Fruit fly (Drosophila melanogaster) whole organism, wandering third instar larva: Measurements from ENCODE around the gene CG33181.

Experiments
- CG9705 ChIP-seq: fragments of 200-800 bp; sonication (Bioruptor generic); optimal IDR thresholded peaks from 2 replicates; lab custom pipeline; 2018; ENCODE audit warnings: missing biosample characterization, mild to moderate bottlenecking, missing genetic modification characterization
- CrebA ChIP-seq: fragments of 200-800 bp; sonication (Bioruptor generic); optimal IDR thresholded peaks from 2 replicates; lab custom pipeline; 2016; ENCODE audit warnings: missing biosample characterization, mild to moderate bottlenecking, missing genetic modification characterization, borderline replicate concordance
- Dfd ChIP-seq: fragments of >200 bp; optimal IDR thresholded peaks from 2 replicates; lab custom pipeline; 2017; ENCODE audit warnings: missing biosample characterization, missing genetic modification characterization
- Dif ChIP-seq: fragments of 200-275, 200-300 bp; sonication (Bioruptor generic); optimal IDR thresholded peaks from 2 replicates; lab custom pipeline; 2018; ENCODE audit warnings: missing biosample characterization, missing genetic modification characterization; ENCODE audit not compliant: partially characterized antibody
- Vsx2 ChIP-seq: fragments of 200-300, 225-300 bp; sonication (Bioruptor generic); optimal IDR thresholded peaks from 2 replicates; lab custom pipeline; 2018; ENCODE audit warnings: missing biosample characterization, missing genetic modification characterization; ENCODE audit not compliant: partially characterized antibody
- fru ChIP-seq: fragments of 200-800 bp; sonication (Bioruptor generic); optimal IDR thresholded peaks from 3 replicates; lab custom pipeline; 2016; ENCODE audit warnings: missing biosample characterization, mild to moderate bottlenecking, missing genetic modification characterization
- h ChIP-seq: fragments of 200-800 bp; sonication (Bioruptor generic); optimal IDR thresholded peaks from 3 replicates; lab custom pipeline; 2016; ENCODE audit warnings: missing biosample characterization, mild to moderate bottlenecking, missing genetic modification characterization
- pan ChIP-seq: fragments of >200 bp; optimal IDR thresholded peaks from 2 replicates; lab custom pipeline; 2017
- usp ChIP-seq: fragments of >200 bp; optimal IDR thresholded peaks from 2 replicates; lab custom pipeline; 2017; ENCODE audit warnings: missing biosample characterization, missing genetic modification characterization
- woc ChIP-seq: sonication (Bioruptor generic); optimal IDR thresholded peaks from 2 replicates; lab custom pipeline; 2016; ENCODE audit warnings: missing biosample characterization, mild to moderate bottlenecking, missing genetic modification characterization

DNA sequence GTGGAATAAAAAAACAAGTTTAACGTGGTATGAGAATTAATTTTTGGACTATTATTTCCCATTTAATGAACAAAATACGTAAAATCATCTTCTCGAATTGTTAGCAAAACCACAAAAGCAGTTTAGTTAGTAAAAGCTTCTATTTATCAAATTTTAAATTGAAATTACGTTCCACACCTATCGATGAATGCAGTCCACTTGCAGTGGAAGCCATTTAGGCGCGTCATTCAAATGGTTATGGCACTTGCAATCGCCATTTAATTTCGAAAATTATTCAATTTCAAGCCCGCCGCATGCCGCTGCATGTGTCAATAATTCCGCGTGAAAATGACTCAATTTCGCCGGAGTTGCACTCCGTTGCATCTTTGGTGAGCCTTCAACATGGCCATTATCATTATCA is 46.2 kb upstream of the CG33181 start:
- no peak for TF ChIP-seq Vsx2 (GFP tag; lab: Kevin White, UChicago)
- TF ChIP-seq h (GFP tag; lab: Kevin White, UChicago) = no peak
- TF ChIP-seq usp (GFP tag; lab: Kevin White, UChicago) = no peak
- TF ChIP-seq pan = no peak
- TF ChIP-seq fru (GFP tag; lab: Kevin White, UChicago) = no peak
- TF ChIP-seq woc (GFP tag; lab: Kevin White, UChicago) = no peak
- TF ChIP-seq Dfd = no peak
- no peak for TF ChIP-seq CrebA (GFP tag; lab: Kevin White, UChicago)
- no peak for TF ChIP-seq Dif (GFP tag; lab: Kevin White, UChicago)
- no peak for TF ChIP-seq CG9705 (GFP tag; lab: Kevin White, UChicago)
